Worm (Caenorhabditis elegans) whole organism, midembryonic: ENCODE data around the gene T10H9.8.

ENCODE experiments used
- cog-1 ChIP-seq: sonication (generic microtip); optimal IDR thresholded peaks from 2 replicates; lab custom pipeline; 2016; ENCODE audit warnings: missing genetic modification characterization, missing compliant biosample characterization
- ref-1 ChIP-seq: fragments of 200-800 bp; sonication (Bioruptor generic); conservative IDR thresholded peaks from 2 replicates; pipeline ENCODE4 v1.3.6; 2022; ENCODE audit warnings: missing genetic modification reagents, missing genetic modification characterization, missing compliant biosample characterization

DNA sequence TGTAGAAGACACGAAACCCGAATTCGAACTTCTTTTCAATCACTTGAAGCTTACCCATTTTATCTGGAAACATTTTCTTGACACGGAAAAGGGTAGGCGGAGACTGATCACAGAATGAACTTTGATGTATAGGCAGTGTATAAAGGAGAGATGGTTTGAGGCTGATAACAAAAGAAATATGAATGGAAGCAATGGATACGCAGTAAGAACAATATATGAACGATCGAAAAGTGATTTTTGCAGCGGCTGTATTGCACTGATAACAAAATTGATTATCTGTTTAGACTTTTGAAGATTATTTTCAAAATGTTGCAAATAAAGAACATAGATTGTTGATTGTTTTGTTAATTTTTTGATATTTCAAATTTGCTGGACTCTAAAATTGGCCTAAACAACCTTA is 13.6 kb downstream of the T10H9.8 start, which contains the start of gene pmp-5:
- TF ChIP-seq ref-1 (no peak), cog-1 (tag; lab: Kevin White, UChicago) (no peak)
